Comparison of ENCODE assay signal across 1 fruit fly cellular context in genomic region chr3L:15826347-15826984, dm6.
A peak's percentile ranks its signal among the peaks of the same experiment; 100 is the strongest.
TF ChIP-seq lines count a peak whose summit lies in the region.

DCP2 (minus strand) TSS chr3L:15826423.
dbo (plus strand) TSS chr3L:15826888.

TF ChIP-seq in whole organism, embryonic, 481 proteins besides CTCF, POLR2A, EP300 and RAD21 (continued from another document and continues in another):
- TF ChIP-seq chm (GFP tag; IDR thresholded peaks at IDR 0.05; lab: Robert Waterston, UW) (peak; percentile 4; the same call in 1 of the 2 replicates), zfh1 (GFP tag; IDR thresholded peaks at IDR 0.05; lab: Robert Waterston, UW) (peak; percentile 57; the same call in 2 of the 3 replicates), CG17568 (GFP tag; optimal IDR thresholded peaks at IDR 0.05; lab: Kevin White, UChicago) (no peak), zfh2 (GFP tag; optimal IDR thresholded peaks at IDR 0.05; lab: Kevin White, UChicago) (peak; percentile 74), trem (tag; optimal IDR thresholded peaks at IDR 0.05; lab: Kevin White, UChicago) (peak; percentile 55), da (GFP tag; optimal IDR thresholded peaks at IDR 0.05; lab: Kevin White, UChicago) (no peak), sr (GFP tag; IDR thresholded peaks at IDR 0.05; lab: Robert Waterston, UW) (no peak), jigr1 (GFP tag; IDR thresholded peaks at IDR 0.05; lab: Robert Waterston, UW) (no peak), kah (GFP tag; optimal IDR thresholded peaks at IDR 0.05; lab: Kevin White, UChicago) (no peak), Scr (GFP tag; IDR thresholded peaks at IDR 0.05; lab: Robert Waterston, UW; ENCODE audit: partially characterized antibody) (peak; percentile 90), CG11247 (GFP tag; IDR thresholded peaks at IDR 0.05; lab: Robert Waterston, UW) (peak; percentile 80), CG31441 (GFP tag; IDR thresholded peaks at IDR 0.05; lab: Robert Waterston, UW) (peak; percentile 57; the same call in 1 of the 2 replicates), Atf3 (GFP tag; optimal IDR thresholded peaks at IDR 0.05; lab: Kevin White, UChicago) (no peak), CG2120 (GFP tag; optimal IDR thresholded peaks at IDR 0.05; lab: Kevin White, UChicago) (peak; percentile 81), Ravus (GFP tag; IDR thresholded peaks at IDR 0.05; lab: Robert Waterston, UW) (no peak), MESR4 (GFP tag; optimal IDR thresholded peaks at IDR 0.05; lab: Kevin White, UChicago) (no peak), ATbp (GFP tag; optimal IDR thresholded peaks at IDR 0.05; lab: Kevin White, UChicago) (peak; percentile 2), CG13296 (GFP tag; optimal IDR thresholded peaks at IDR 0.05; lab: Kevin White, UChicago) (peak; percentile 75), prd (optimal IDR thresholded peaks at IDR 0.05; lab: Kevin White, UChicago) (no peak), prd (GFP tag; IDR thresholded peaks at IDR 0.05; lab: Robert Waterston, UW) (peak; percentile 69), CrebB (tag; optimal IDR thresholded peaks at IDR 0.05; lab: Kevin White, UChicago) (peak; percentile 11), trh (GFP tag; optimal IDR thresholded peaks at IDR 0.05; lab: Kevin White, UChicago) (peak; percentile 40), CG1792 (GFP tag; optimal IDR thresholded peaks at IDR 0.05; lab: Kevin White, UChicago) (no peak), CG6272 (GFP tag; IDR thresholded peaks at IDR 0.05; lab: Robert Waterston, UW) (no peak; the same call in 1 of the 2 replicates), Usf (GFP tag; optimal IDR thresholded peaks at IDR 0.05; lab: Kevin White, UChicago) (no peak), mirr (GFP tag; optimal IDR thresholded peaks at IDR 0.05; lab: Kevin White, UChicago) (peak; percentile 5), CG3281 (GFP tag; optimal IDR thresholded peaks at IDR 0.05; lab: Kevin White, UChicago) (peak; percentile 60), twi (tag; optimal IDR thresholded peaks at IDR 0.05; lab: Kevin White, UChicago) (peak; percentile 37), Trl (optimal IDR thresholded peaks at IDR 0.05; lab: Kevin White, UChicago) (no peak), Trl (GFP tag; optimal IDR thresholded peaks at IDR 0.05; lab: Kevin White, UChicago) (no peak), caup (GFP tag; optimal IDR thresholded peaks at IDR 0.05; lab: Kevin White, UChicago; ENCODE audit: severe bottlenecking) (peak; percentile 42), ken (GFP tag; IDR thresholded peaks at IDR 0.05; lab: Robert Waterston, UW) (peak; percentile 60; the same call in 2 of the 3 replicates), Hr78 (GFP tag; optimal IDR thresholded peaks at IDR 0.05; lab: Kevin White, UChicago) (no peak), Oaz (GFP tag; IDR thresholded peaks at IDR 0.05; lab: Robert Waterston, UW) (peak; percentile 27; the same call in 1 of the 2 replicates), CG11695 (GFP tag; IDR thresholded peaks at IDR 0.05; lab: Robert Waterston, UW) (peak; percentile 81; the same call in 1 of the 3 replicates), D19B (GFP tag; optimal IDR thresholded peaks at IDR 0.05; lab: Kevin White, UChicago) (peak; percentile 58), bcd (GFP tag; optimal IDR thresholded peaks at IDR 0.05; lab: Kevin White, UChicago) (peak; percentile 62), CG1602 (GFP tag; optimal IDR thresholded peaks at IDR 0.05; lab: Kevin White, UChicago) (peak; percentile 54), NK7.1 (GFP tag; optimal IDR thresholded peaks at IDR 0.05; lab: Kevin White, UChicago) (no peak), dpn (GFP tag; optimal IDR thresholded peaks at IDR 0.05; lab: Kevin White, UChicago) (peak; percentile 47 to 54), CG11723 (GFP tag; optimal IDR thresholded peaks at IDR 0.05; lab: Kevin White, UChicago) (peak; percentile 34), CG7271 (tag; optimal IDR thresholded peaks at IDR 0.05; lab: Kevin White, UChicago) (peak; percentile 6), amos (GFP tag; IDR thresholded peaks at IDR 0.05; lab: Robert Waterston, UW; ENCODE audit: partially characterized antibody) (peak; percentile 89), CG6654 (GFP tag; optimal IDR thresholded peaks at IDR 0.05; lab: Kevin White, UChicago) (no peak), esg (GFP tag; conservative IDR thresholded peaks at IDR 0.05; lab: Robert Waterston, UW) (peak; percentile 60), btn (GFP tag; optimal IDR thresholded peaks at IDR 0.05; lab: Kevin White, UChicago) (no peak), hth (optimal IDR thresholded peaks at IDR 0.05; lab: Kevin White, UChicago) (no peak), Antp (GFP tag; optimal IDR thresholded peaks at IDR 0.05; lab: Kevin White, UChicago) (peak; percentile 29), CG9876 (GFP tag; optimal IDR thresholded peaks at IDR 0.05; lab: Kevin White, UChicago) (no peak), Fer1 (GFP tag; optimal IDR thresholded peaks at IDR 0.05; lab: Kevin White, UChicago) (peak; percentile 36), Pdp1 (GFP tag; optimal IDR thresholded peaks at IDR 0.05; lab: Kevin White, UChicago) (peak; percentile 55 to 61), CG14050 (GFP tag; IDR thresholded peaks at IDR 0.05; lab: Robert Waterston, UW) (peak; percentile 40; the same call in 1 of the 3 replicates), CG15479 (GFP tag; optimal IDR thresholded peaks at IDR 0.05; lab: Kevin White, UChicago) (no peak), crol (GFP tag; IDR thresholded peaks at IDR 0.05; lab: Robert Waterston, UW) (no peak), sima (GFP tag; optimal IDR thresholded peaks at IDR 0.05; lab: Kevin White, UChicago) (no peak), zf30C (GFP tag; optimal IDR thresholded peaks at IDR 0.05; lab: Kevin White, UChicago) (no peak), CG18262 (tag; optimal IDR thresholded peaks at IDR 0.05; lab: Kevin White, UChicago) (peak; percentile 68), pzg (GFP tag; optimal IDR thresholded peaks at IDR 0.05; lab: Kevin White, UChicago) (peak; percentile 28), CG10565 (GFP tag; optimal IDR thresholded peaks at IDR 0.05; lab: Kevin White, UChicago) (no peak), nerfin-2 (GFP tag; IDR thresholded peaks at IDR 0.05; lab: Robert Waterston, UW; ENCODE audit: partially characterized antibody) (peak; percentile 74), CG18599 (GFP tag; optimal IDR thresholded peaks at IDR 0.05; lab: Kevin White, UChicago) (peak; percentile 64), CG16779 (GFP tag; IDR thresholded peaks at IDR 0.05; lab: Robert Waterston, UW) (no peak), lola (GFP tag; optimal IDR thresholded peaks at IDR 0.05; lab: Kevin White, UChicago) (peak in 1 of 3 experiments; percentile 49), peb (GFP tag; IDR thresholded peaks at IDR 0.05; lab: Robert Waterston, UW) (no peak), Hand (GFP tag; optimal IDR thresholded peaks at IDR 0.05; lab: Kevin White, UChicago) (no peak), CG12236 (GFP tag; optimal IDR thresholded peaks at IDR 0.05; lab: Kevin White, UChicago) (no peak), exex (tag; optimal IDR thresholded peaks at IDR 0.05; lab: Kevin White, UChicago) (peak; percentile 42), gsb-n (tag; optimal IDR thresholded peaks at IDR 0.05; lab: Kevin White, UChicago) (peak; percentile 17), CG4328 (GFP tag; optimal IDR thresholded peaks at IDR 0.05; lab: Kevin White, UChicago) (peak; percentile 56), sug (tag; optimal IDR thresholded peaks at IDR 0.05; lab: Kevin White, UChicago) (peak; percentile 72), zen (tag; optimal IDR thresholded peaks at IDR 0.05; lab: Kevin White, UChicago) (peak; percentile 47), Sry-δ (GFP tag; optimal IDR thresholded peaks at IDR 0.05; lab: Kevin White, UChicago) (peak; percentile 90), Lim3 (GFP tag; IDR thresholded peaks at IDR 0.05; lab: Robert Waterston, UW) (no peak), zen2 (GFP tag; IDR thresholded peaks at IDR 0.05; lab: Robert Waterston, UW; ENCODE audit: partially characterized antibody) (no peak; the same call in 1 of the 3 replicates), CG15269 (tag; optimal IDR thresholded peaks at IDR 0.05; lab: Kevin White, UChicago) (peak; percentile 80), CG8089 (GFP tag; optimal IDR thresholded peaks at IDR 0.05; lab: Kevin White, UChicago) (peak; percentile 3), CG11456 (GFP tag; IDR thresholded peaks at IDR 0.05; lab: Robert Waterston, UW) (peak; percentile 84; the same call in 2 of the 3 replicates), CG11085 (GFP tag; IDR thresholded peaks at IDR 0.05; lab: Robert Waterston, UW) (peak; percentile 57), Dad (GFP tag; optimal IDR thresholded peaks at IDR 0.05; lab: Kevin White, UChicago) (peak; percentile 27), dmrt11E (tag; optimal IDR thresholded peaks at IDR 0.05; lab: Kevin White, UChicago) (peak; percentile 34), Chrac-16 (GFP tag; optimal IDR thresholded peaks at IDR 0.05; lab: Kevin White, UChicago) (peak; percentile 64), mld (GFP tag; IDR thresholded peaks at IDR 0.05; lab: Robert Waterston, UW; ENCODE audit: partially characterized antibody) (peak; percentile 77; the same call in 2 of the 3 replicates), nerfin-1 (tag; optimal IDR thresholded peaks at IDR 0.05; lab: Kevin White, UChicago) (peak; percentile 28), CG7372 (GFP tag; IDR thresholded peaks at IDR 0.05; lab: Robert Waterston, UW) (peak; percentile 63), CG42726 (GFP tag; IDR thresholded peaks at IDR 0.05; lab: Robert Waterston, UW; ENCODE audit: partially characterized antibody) (peak; percentile 66), sens-2 (GFP tag; IDR thresholded peaks at IDR 0.05; lab: Robert Waterston, UW) (no peak), HLH3B (GFP tag; IDR thresholded peaks at IDR 0.05; lab: Robert Waterston, UW) (peak; percentile 40; the same call in 1 of the 2 replicates), CG17361 (GFP tag; IDR thresholded peaks at IDR 0.05; lab: Robert Waterston, UW) (peak; percentile 65; the same call in 2 of the 3 replicates), PHDP (tag; optimal IDR thresholded peaks at IDR 0.05; lab: Kevin White, UChicago) (peak; percentile 64), Hsf (GFP tag; optimal IDR thresholded peaks at IDR 0.05; lab: Kevin White, UChicago) (peak; percentile 43), CG12942 (GFP tag; optimal IDR thresholded peaks at IDR 0.05; lab: Kevin White, UChicago) (peak; percentile 5), CG16813 (GFP tag; IDR thresholded peaks at IDR 0.05; lab: Robert Waterston, UW; ENCODE audit: partially characterized antibody) (peak; percentile 88), MTF-1 (GFP tag; optimal IDR thresholded peaks at IDR 0.05; lab: Kevin White, UChicago; ENCODE audit: borderline replicate concordance) (no peak), Dek (tag; optimal IDR thresholded peaks at IDR 0.05; lab: Kevin White, UChicago) (peak; percentile 71), CG7987 (GFP tag; optimal IDR thresholded peaks at IDR 0.05; lab: Kevin White, UChicago) (no peak), ttk (GFP tag; IDR thresholded peaks at IDR 0.05; lab: Robert Waterston, UW) (0 out of 2 replicates have a peak, but pooled peaks have one; percentile 34), Poxn (GFP tag; IDR thresholded peaks at IDR 0.05; lab: Robert Waterston, UW) (no peak), Dip3 (GFP tag; optimal IDR thresholded peaks at IDR 0.05; lab: Kevin White, UChicago) (peak; percentile 53), NC2β (GFP tag; optimal IDR thresholded peaks at IDR 0.05; lab: Kevin White, UChicago) (no peak), CG4617 (GFP tag; optimal IDR thresholded peaks at IDR 0.05; lab: Kevin White, UChicago; ENCODE audit: borderline replicate concordance) (no peak), cas (GFP tag; IDR thresholded peaks at IDR 0.05; lab: Robert Waterston, UW) (peak; percentile 13; the same call in 1 of the 2 replicates), E2f1 (GFP tag; IDR thresholded peaks at IDR 0.05; lab: Robert Waterston, UW) (peak; percentile 74), CG31388 (GFP tag; optimal IDR thresholded peaks at IDR 0.05; lab: Kevin White, UChicago) (peak; percentile 51), ash1 (GFP tag; optimal IDR thresholded peaks at IDR 0.05; lab: Kevin White, UChicago) (no peak), NfI (GFP tag; optimal IDR thresholded peaks at IDR 0.05; lab: Kevin White, UChicago) (peak; percentile 77), CG8290 (GFP tag; optimal IDR thresholded peaks at IDR 0.05; lab: Kevin White, UChicago) (no peak), CG8290 (tag; optimal IDR thresholded peaks at IDR 0.05; lab: Kevin White, UChicago) (peak in 1 of 2 experiments; percentile 52), CG34224 (GFP tag; IDR thresholded peaks at IDR 0.05; lab: Robert Waterston, UW; ENCODE audit: partially characterized antibody) (peak; percentile 82), CG17829 (tag; optimal IDR thresholded peaks at IDR 0.05; lab: Kevin White, UChicago) (peak; percentile 69), Stat92E (GFP tag; optimal IDR thresholded peaks at IDR 0.05; lab: Kevin White, UChicago) (no peak), Drgx (GFP tag; IDR thresholded peaks at IDR 0.05; lab: Robert Waterston, UW) (peak; percentile 65), CG3847 (GFP tag; IDR thresholded peaks at IDR 0.05; lab: Robert Waterston, UW) (peak; percentile 73), stc (GFP tag; IDR thresholded peaks at IDR 0.05; lab: Robert Waterston, UW) (peak; percentile 44; the same call in 1 of the 2 replicates), CG8924 (tag; optimal IDR thresholded peaks at IDR 0.05; lab: Kevin White, UChicago) (peak; percentile 58), CG7357 (GFP tag; IDR thresholded peaks at IDR 0.05; lab: Robert Waterston, UW) (peak; percentile 45; the same call in 1 of the 3 replicates), chinmo (GFP tag; IDR thresholded peaks at IDR 0.05; lab: Robert Waterston, UW; ENCODE audit: partially characterized antibody) (0 out of 4 replicates have a peak, but pooled peaks have one; percentile 56), bbx (GFP tag; IDR thresholded peaks at IDR 0.05; lab: Robert Waterston, UW; ENCODE audit: partially characterized antibody) (peak; percentile 88), Sin3A (optimal IDR thresholded peaks at IDR 0.05; lab: Kevin White, UChicago) (no peak), H15 (GFP tag; IDR thresholded peaks at IDR 0.05; lab: Robert Waterston, UW) (0 out of 3 replicates have a peak, but pooled peaks have one; percentile 53), CG4854 (GFP tag; optimal IDR thresholded peaks at IDR 0.05; lab: Kevin White, UChicago) (peak; percentile 3), CG10321 (GFP tag; IDR thresholded peaks at IDR 0.05; lab: Robert Waterston, UW) (peak; percentile 29; the same call in 1 of the 2 replicates), sna (GFP tag; IDR thresholded peaks at IDR 0.05; lab: Robert Waterston, UW; ENCODE audit: partially characterized antibody) (peak; percentile 81), ssp (GFP tag; IDR thresholded peaks at IDR 0.05; lab: Robert Waterston, UW) (peak; percentile 42), ci (GFP tag; IDR thresholded peaks at IDR 0.05; lab: Robert Waterston, UW) (peak; percentile 75), CG17612 (GFP tag; IDR thresholded peaks at IDR 0.05; lab: Robert Waterston, UW) (no peak), CkIIα-i1 (GFP tag; IDR thresholded peaks at IDR 0.05; lab: Robert Waterston, UW) (no peak), Xrp1 (GFP tag; IDR thresholded peaks at IDR 0.05; lab: Robert Waterston, UW) (peak; percentile 67)
